Worm (Caenorhabditis elegans) whole organism, young adult: ENCODE results near the gene daf-36.

Experiments
- B0035.1 ChIP-seq: sonication (generic microtip); optimal IDR thresholded peaks from 2 replicates; lab custom pipeline; 2016; ENCODE audit warnings: missing genetic modification characterization, mild to moderate bottlenecking, missing compliant biosample characterization, missing genotype, missing genetic modification reagents
- Y79H2A.3 ChIP-seq: fragments of 200-800 bp; sonication (Bioruptor generic); conservative IDR thresholded peaks from 2 replicates; pipeline ENCODE4 v1.3.6; 2022; ENCODE audit warnings: missing genetic modification reagents, missing genetic modification characterization, missing compliant biosample characterization
- pha-4 ChIP-seq: fragments of 150-350 bp; sonication (generic microtip); optimal IDR thresholded peaks from 2 replicates; lab custom pipeline; 2014; ENCODE audit warnings: missing biosample characterization, missing genetic modification reagents, missing genetic modification characterization

DNA sequence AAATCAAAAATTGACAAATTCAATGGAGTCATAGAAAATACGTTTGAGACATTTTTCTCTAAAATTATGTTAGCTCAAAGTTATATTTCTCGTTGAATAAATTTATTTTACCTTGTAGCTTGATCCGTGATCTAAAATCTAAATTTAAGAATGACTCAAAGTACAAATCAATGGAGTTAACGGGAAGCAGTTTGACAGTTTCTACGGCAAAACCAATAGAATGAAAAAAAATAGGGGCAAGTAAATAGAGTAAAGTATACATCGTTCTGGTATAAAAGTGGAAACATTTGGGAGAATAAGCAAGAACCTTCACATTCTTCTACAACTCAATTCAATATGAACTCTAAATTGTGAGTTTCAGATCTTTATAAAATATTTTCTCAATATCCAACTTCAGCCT is 5.4 kb upstream of the daf-36 start, which contains the start of gene fipr-6:
- TF ChIP-seq Y79H2A.3 (no peak), pha-4 (tag; lab: Kevin White, UChicago) (no peak), B0035.1 (no peak)
